Fruit fly (Drosophila melanogaster): ENCODE results near the gene Svil.
A peak's percentile ranks its signal among the peaks of the same experiment; 100 is the strongest.

The Svil gene

DNA sequence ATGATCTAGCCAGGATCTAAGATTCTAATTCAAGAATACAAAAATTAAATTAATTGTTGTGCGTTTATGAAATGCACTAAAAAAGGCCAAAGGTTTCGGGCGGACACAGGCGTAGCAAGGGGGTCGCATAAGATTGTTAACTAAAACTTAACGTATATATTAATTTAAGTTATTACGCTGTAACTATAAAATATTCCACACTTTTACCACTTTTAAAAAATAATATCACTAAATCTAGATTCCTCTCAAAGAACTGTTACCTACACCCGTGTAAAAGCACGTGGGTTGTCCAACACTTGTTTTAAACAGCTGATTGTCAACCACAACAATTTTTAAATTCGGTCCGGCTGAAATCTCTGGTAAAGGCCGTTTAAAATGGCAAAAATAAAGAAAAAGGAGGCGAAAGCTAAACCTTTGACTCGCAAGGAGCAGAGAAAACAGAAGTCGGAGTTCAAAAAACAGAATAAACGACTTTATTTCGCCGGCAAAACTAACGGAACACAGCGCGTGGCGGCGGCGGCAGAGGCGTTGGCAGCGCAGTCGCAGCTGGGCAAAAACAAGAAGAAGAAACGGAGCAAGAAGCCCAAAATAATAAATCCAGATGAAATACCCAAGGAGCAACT is 3.9 kb upstream of the Svil start, which contains the start of the genes mRpL23 and CG9004:
Gene mRpL23 (minus strand): TSS at position 284 of the 623 bp plus-strand sequence.
Gene CG9004 (plus strand): TSS at position 308 of the 623 bp plus-strand sequence.
- peak; percentile 99 for TF ChIP-seq sv (GFP tag; optimal IDR thresholded peaks at IDR 0.05)
- TF ChIP-seq h (GFP tag; optimal IDR thresholded peaks at IDR 0.05), result peak; percentile 100
- TF ChIP-seq dsf (GFP tag; optimal IDR thresholded peaks at IDR 0.05; ENCODE audit: borderline replicate concordance), result peak; percentile 97
- TF ChIP-seq CG9705 (GFP tag; optimal IDR thresholded peaks at IDR 0.05), result peak; percentile 98
- TF ChIP-seq sage (GFP tag; optimal IDR thresholded peaks at IDR 0.05), result peak; percentile 97
- no peak for TF ChIP-seq N (GFP tag; optimal IDR thresholded peaks at IDR 0.05)
- TF ChIP-seq rgr (GFP tag; optimal IDR thresholded peaks at IDR 0.05), result peak; percentile 100
- TF ChIP-seq Abd-B (GFP tag; optimal IDR thresholded peaks at IDR 0.05), result no peak
- TF ChIP-seq ey (GFP tag; optimal IDR thresholded peaks at IDR 0.05), result peak; percentile 99
- TF ChIP-seq tai (GFP tag; optimal IDR thresholded peaks at IDR 0.05), result no peak
- TF ChIP-seq Rel (GFP tag; optimal IDR thresholded peaks at IDR 0.05), result peak; percentile 87
- peak; percentile 91 for TF ChIP-seq Rel (tag; optimal IDR thresholded peaks at IDR 0.05)
- TF ChIP-seq Hr83 (GFP tag; optimal IDR thresholded peaks at IDR 0.05; ENCODE audit: poor library complexity, severe bottlenecking), result peak; percentile 96
- peak; percentile 99 for TF ChIP-seq Hnf4 (GFP tag; optimal IDR thresholded peaks at IDR 0.05)
- TF ChIP-seq GATAd (GFP tag; optimal IDR thresholded peaks at IDR 0.05), result peak; percentile 98
- no peak for TF ChIP-seq lola (GFP tag; optimal IDR thresholded peaks at IDR 0.05)
- no peak for TF ChIP-seq Hr78 (GFP tag; optimal IDR thresholded peaks at IDR 0.05)
- TF ChIP-seq Mio (GFP tag; optimal IDR thresholded peaks at IDR 0.05), result peak; percentile 92
- peak; percentile 37 for TF ChIP-seq Myc (optimal IDR thresholded peaks at IDR 0.05)
- no peak for TF ChIP-seq usp (GFP tag; optimal IDR thresholded peaks at IDR 0.05)
- TF ChIP-seq CrebA (GFP tag; optimal IDR thresholded peaks at IDR 0.05; ENCODE audit: borderline replicate concordance), result no peak
- peak; percentile 99 for TF ChIP-seq OdsH (GFP tag; optimal IDR thresholded peaks at IDR 0.05)
- no peak for TF ChIP-seq Vsx2 (GFP tag; optimal IDR thresholded peaks at IDR 0.05; ENCODE audit: partially characterized antibody)
- no peak for TF ChIP-seq pan (optimal IDR thresholded peaks at IDR 0.05)
- peak; percentile 97 for TF ChIP-seq CG32264 (GFP tag; optimal IDR thresholded peaks at IDR 0.05)
- peak; percentile 91 to 99 for TF ChIP-seq foxo (GFP tag; optimal IDR thresholded peaks at IDR 0.05)
- TF ChIP-seq Dfd (GFP tag; optimal IDR thresholded peaks at IDR 0.05), result peak; percentile 97
- TF ChIP-seq Dif (GFP tag; optimal IDR thresholded peaks at IDR 0.05; ENCODE audit: partially characterized antibody), result no peak
- peak; percentile 98 for TF ChIP-seq brk (GFP tag; optimal IDR thresholded peaks at IDR 0.05)
- peak; percentile 96 for TF ChIP-seq woc (GFP tag; optimal IDR thresholded peaks at IDR 0.05)
- TF ChIP-seq psq (GFP tag; optimal IDR thresholded peaks at IDR 0.05), result peak; percentile 98
- TF ChIP-seq jim (GFP tag; optimal IDR thresholded peaks at IDR 0.05), result peak; percentile 91
- TF ChIP-seq fru (GFP tag; optimal IDR thresholded peaks at IDR 0.05), result peak; percentile 99
- peak; percentile 99 for TF ChIP-seq Sp1 (GFP tag; optimal IDR thresholded peaks at IDR 0.05)
- no peak for TF ChIP-seq dl (GFP tag; optimal IDR thresholded peaks at IDR 0.05; ENCODE audit: insufficient read depth in 1 of 2, partially characterized antibody in 2 of 2)
- peak; percentile 99 for TF ChIP-seq dmrt93B (GFP tag; optimal IDR thresholded peaks at IDR 0.05)
- TF ChIP-seq HLH106 (tag; optimal IDR thresholded peaks at IDR 0.05), result peak; percentile 99
- TF ChIP-seq br (GFP tag; optimal IDR thresholded peaks at IDR 0.05), result peak; percentile 99
- peak; percentile 98 for TF ChIP-seq Jra (GFP tag; optimal IDR thresholded peaks at IDR 0.05)

DNA sequence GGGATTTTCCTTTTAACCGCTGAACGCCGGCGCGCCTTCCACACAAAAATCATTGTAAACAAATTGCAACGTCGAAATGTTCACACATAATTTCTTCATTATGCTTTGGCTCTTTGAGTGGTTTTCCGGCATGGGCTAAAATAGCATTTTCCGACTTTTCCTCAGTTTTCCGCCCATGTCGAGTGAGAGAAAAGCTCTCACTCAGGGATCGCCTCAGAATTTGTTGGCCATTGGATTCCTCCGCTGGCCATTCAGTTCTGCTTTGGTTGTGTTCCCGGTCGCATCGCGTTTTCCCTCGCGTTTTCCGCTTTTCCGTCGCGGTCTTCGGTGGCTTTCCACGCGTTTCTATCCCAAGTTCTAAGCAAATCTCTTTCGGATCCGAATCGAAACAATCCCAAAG is 1.1 kb downstream of the Svil start:
- TF ChIP-seq fru (GFP tag; optimal IDR thresholded peaks at IDR 0.05), result no peak
- TF ChIP-seq sv (GFP tag; optimal IDR thresholded peaks at IDR 0.05), result no peak
- no peak for TF ChIP-seq dmrt93B (GFP tag; optimal IDR thresholded peaks at IDR 0.05)
- TF ChIP-seq jim (GFP tag; optimal IDR thresholded peaks at IDR 0.05), result no peak
- TF ChIP-seq Hr83 (GFP tag; optimal IDR thresholded peaks at IDR 0.05; ENCODE audit: poor library complexity, severe bottlenecking), result no peak
- TF ChIP-seq br (GFP tag; optimal IDR thresholded peaks at IDR 0.05), result no peak
